Worm (Caenorhabditis elegans) whole organism, L4 larva: ENCODE measurements around the gene spig-9.

ENCODE experiments used
- aly-2 ChIP-seq: sonication (generic microtip); optimal IDR thresholded peaks from 2 replicates; lab custom pipeline; 2018; ENCODE audit warnings: missing biosample characterization, missing genetic modification characterization
- daf-16 ChIP-seq, 3 experiments: sonication (generic microtip); optimal IDR thresholded peaks; 2 replicates each; lab custom pipeline; 2016 to 2017; ENCODE audit warnings: missing genetic modification characterization in 3 of 3, missing genetic modification reagents in 3 of 3, mild to moderate bottlenecking in 2 of 3, missing compliant biosample characterization in 2 of 3, missing biosample characterization in 1 of 3, moderate library complexity in 1 of 3
- dmd-9 ChIP-seq: fragments of 200-800 bp; sonication (Bioruptor generic); IDR thresholded peaks from 2 replicates; pipeline ENCODE4 v1.3.6; 2022; ENCODE audit warnings: missing genetic modification reagents, missing genetic modification characterization, missing compliant biosample characterization
- fkh-10 ChIP-seq: fragments of 150-350 bp; optimal IDR thresholded peaks from 2 replicates; lab custom pipeline; 2014; ENCODE audit warnings: missing biosample characterization, missing genetic modification reagents, missing genetic modification characterization
- hlh-11 ChIP-seq: fragments of 200-800 bp; sonication (Bioruptor generic); optimal IDR thresholded peaks from 2 replicates; lab custom pipeline; 2018; ENCODE audit warnings: mild to moderate bottlenecking, missing genetic modification characterization, missing compliant biosample characterization
- lin-13 ChIP-seq: fragments of 150-350 bp; optimal IDR thresholded peaks from 2 replicates; lab custom pipeline; 2014; ENCODE audit warnings: missing biosample characterization, missing genetic modification reagents, missing genetic modification characterization
- lsy-2 ChIP-seq, 2 experiments: fragments of 150-350 bp in 1 of 2; sonication (generic microtip) in 1 of 2; optimal IDR thresholded peaks; 2 replicates each; lab custom pipeline; 2014 to 2017; ENCODE audit warnings: missing biosample characterization in 2 of 2, missing genetic modification characterization in 2 of 2
- mxl-2 ChIP-seq: fragments of 200-800 bp; sonication (Bioruptor generic); conservative IDR thresholded peaks from 2 replicates; pipeline ENCODE4 v1.3.6; 2022; ENCODE audit warnings: missing genetic modification reagents, missing genetic modification characterization, missing compliant biosample characterization
- nhr-76 ChIP-seq: fragments of 150-350 bp; optimal IDR thresholded peaks from 2 replicates; lab custom pipeline; 2014; ENCODE audit warnings: missing biosample characterization, missing genetic modification characterization
- php-3 ChIP-seq: fragments of 200-800 bp; sonication (Bioruptor generic); IDR thresholded peaks from 2 replicates; pipeline ENCODE4 v1.3.6; 2022; ENCODE audit warnings: missing genetic modification reagents, missing genetic modification characterization, missing compliant biosample characterization
- snpc-1.2 ChIP-seq: fragments of 200-800 bp; sonication (Bioruptor generic); IDR thresholded peaks from 2 replicates; pipeline ENCODE4 v1.3.6; 2022; ENCODE audit warnings: missing genetic modification reagents, missing genetic modification characterization, missing compliant biosample characterization
- unc-39 ChIP-seq: sonication (generic microtip); optimal IDR thresholded peaks from 2 replicates; lab custom pipeline; 2017; ENCODE audit warnings: missing biosample characterization, missing genetic modification characterization
- zag-1 ChIP-seq: fragments of 150-350 bp; optimal IDR thresholded peaks from 2 replicates; lab custom pipeline; 2014; ENCODE audit warnings: missing biosample characterization, missing genetic modification characterization

DNA sequence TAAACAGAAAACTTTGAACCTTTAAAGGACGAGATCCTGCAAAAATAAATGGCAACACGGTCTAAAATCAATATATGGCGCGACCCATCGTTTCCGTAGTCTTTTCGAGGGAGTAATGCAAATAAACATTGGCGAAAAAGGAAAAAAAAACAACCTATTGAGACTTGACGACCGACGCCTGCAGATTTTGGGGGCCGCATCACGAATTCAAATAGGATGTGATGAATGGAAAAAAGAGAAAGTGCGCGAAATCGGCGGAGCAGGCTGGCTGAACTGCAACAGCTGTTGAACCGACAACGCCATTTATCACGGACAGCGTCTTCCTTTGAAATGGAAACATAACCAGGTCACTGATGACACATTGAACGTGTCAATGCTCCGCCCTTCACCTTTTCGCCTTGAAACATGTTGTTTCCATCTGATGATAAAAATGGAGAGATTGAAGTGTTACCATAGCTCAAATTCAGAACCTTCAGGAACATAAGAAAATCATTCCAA, 46.2 kb upstream of the spig-9 start:
- TF ChIP-seq fkh-10 (GFP tag; lab: Kevin White, UChicago) (no peak), aly-2 (no peak), nhr-76 (tag; lab: Kevin White, UChicago) (no peak), lin-13 (GFP tag; lab: Kevin White, UChicago) (no peak), lsy-2 (tag; optimal IDR thresholded peaks at IDR 0.05; lab: Kevin White, UChicago) (no peak), dmd-9 (GFP tag; lab: Robert Waterston, UW) (no peak), zag-1 (no peak), php-3 (GFP tag; lab: Robert Waterston, UW) (no peak), snpc-1.2 (no peak), daf-16 (GFP tag; optimal IDR thresholded peaks at IDR 0.05; lab: Kevin White, UChicago) (no peak), daf-16 (tag; optimal IDR thresholded peaks at IDR 0.05; lab: Kevin White, UChicago) (no peak), unc-39 (no peak), mxl-2 (GFP tag; lab: Robert Waterston, UW) (no peak), hlh-11 (tag; lab: Kevin White, UChicago) (no peak)
